Fruit fly (Drosophila melanogaster): Measurements from ENCODE around the gene CG13856.

CG13856 gene

dm6 chr3R:22447874-22448254, 45.4 kb downstream of the CG13856 start, which contains the start of gene CG34376 (continued):
- TF ChIP-seq CG7271 (tag; optimal IDR thresholded peaks at IDR 0.05), result no peak
- peak; percentile 66; the same call in 2 of the 3 replicates for TF ChIP-seq CG11456 (GFP tag; IDR thresholded peaks at IDR 0.05)
- peak; percentile 88 for TF ChIP-seq Ets65A (GFP tag)
- 0 out of 2 replicates have a peak, but pooled peaks have one; percentile 7 for TF ChIP-seq esg (GFP tag; conservative IDR thresholded peaks at IDR 0.05)
- no peak for TF ChIP-seq HHEX (GFP tag; optimal IDR thresholded peaks at IDR 0.05)
- TF ChIP-seq CG6689 (GFP tag; IDR thresholded peaks at IDR 0.05), result 0 out of 2 replicates have a peak, but pooled peaks have one; percentile 15
- peak; percentile 78; the same call in 2 of the 3 replicates for TF ChIP-seq otp (GFP tag; IDR thresholded peaks at IDR 0.05)
- peak; percentile 62 for TF ChIP-seq CG17186 (GFP tag; optimal IDR thresholded peaks at IDR 0.05)
- TF ChIP-seq CG9609 (GFP tag; optimal IDR thresholded peaks at IDR 0.05), result no peak
- TF ChIP-seq az2 (GFP tag; optimal IDR thresholded peaks at IDR 0.05), result peak; percentile 5
- no peak for TF ChIP-seq luna (GFP tag; optimal IDR thresholded peaks at IDR 0.05)
- TF ChIP-seq Lim3 (GFP tag; IDR thresholded peaks at IDR 0.05), result no peak; the same call in 1 of the 2 replicates
- TF ChIP-seq CG31365 (tag; optimal IDR thresholded peaks at IDR 0.05), result no peak
- no peak for TF ChIP-seq Mrtf (GFP tag; IDR thresholded peaks at IDR 0.05)
- no peak for TF ChIP-seq pnt (GFP tag; optimal IDR thresholded peaks at IDR 0.05)
- peak; percentile 37 for TF ChIP-seq Drgx (GFP tag; IDR thresholded peaks at IDR 0.05)
- peak; percentile 85 for TF ChIP-seq mirr (GFP tag; optimal IDR thresholded peaks at IDR 0.05)
- peak; percentile 72 for TF ChIP-seq CG14710 (tag; optimal IDR thresholded peaks at IDR 0.05)
- TF ChIP-seq BtbVII (GFP tag; optimal IDR thresholded peaks at IDR 0.05), result peak; percentile 41
- TF ChIP-seq CG5180 (GFP tag; optimal IDR thresholded peaks at IDR 0.05), result no peak
- TF ChIP-seq CG17361 (GFP tag; IDR thresholded peaks at IDR 0.05), result peak; percentile 68; the same call in 1 of the 3 replicates
- peak; percentile 67 for TF ChIP-seq CG15514 (GFP tag; optimal IDR thresholded peaks at IDR 0.05)
- TF ChIP-seq CG11695 (GFP tag; IDR thresholded peaks at IDR 0.05), result peak; percentile 36; the same call in 1 of the 3 replicates
- peak; percentile 9 for TF ChIP-seq Mad (GFP tag; optimal IDR thresholded peaks at IDR 0.05)
- TF ChIP-seq CG13287 (GFP tag; IDR thresholded peaks at IDR 0.05; ENCODE audit: partially characterized antibody), result peak; percentile 26; the same call in 1 of the 2 replicates
- TF ChIP-seq CG30020 (tag; optimal IDR thresholded peaks at IDR 0.05), result peak; percentile 11
- peak; percentile 26 for TF ChIP-seq CHES-1-like (GFP tag; optimal IDR thresholded peaks at IDR 0.05)
- peak; percentile 27 for TF ChIP-seq salm (tag; optimal IDR thresholded peaks at IDR 0.05)
- TF ChIP-seq crp (GFP tag; optimal IDR thresholded peaks at IDR 0.05), result peak in 1 of 2 experiments; percentile 66
- peak; percentile 69 for TF ChIP-seq CG12391 (tag; optimal IDR thresholded peaks at IDR 0.05)
- no peak for TF ChIP-seq Six4 (GFP tag; optimal IDR thresholded peaks at IDR 0.05)
- TF ChIP-seq Dbx (GFP tag; IDR thresholded peaks at IDR 0.05), result peak; percentile 49; the same call in 1 of the 3 replicates
- no peak for TF ChIP-seq Tbp (GFP tag; optimal IDR thresholded peaks at IDR 0.05)
- no peak for TF ChIP-seq Oli (tag; optimal IDR thresholded peaks at IDR 0.05)
- TF ChIP-seq prd (optimal IDR thresholded peaks at IDR 0.05), result no peak
- 0 out of 3 replicates have a peak, but pooled peaks have one; percentile 4 for TF ChIP-seq prd (GFP tag; IDR thresholded peaks at IDR 0.05)
- TF ChIP-seq CG12744 (GFP tag; optimal IDR thresholded peaks at IDR 0.05), result no peak
- no peak for TF ChIP-seq Taf1 (GFP tag; IDR thresholded peaks at IDR 0.05)
- no peak for TF ChIP-seq CG33557 (GFP tag; optimal IDR thresholded peaks at IDR 0.05)
- TF ChIP-seq CG16815 (GFP tag; optimal IDR thresholded peaks at IDR 0.05), result no peak
- no peak for TF ChIP-seq repo (GFP tag; optimal IDR thresholded peaks at IDR 0.05)
- peak; percentile 34; the same call in 1 of the 2 replicates for TF ChIP-seq klu (GFP tag; IDR thresholded peaks at IDR 0.05)
- peak; percentile 47; the same call in 1 of the 2 replicates for TF ChIP-seq CG17328 (GFP tag; IDR thresholded peaks at IDR 0.05)
- peak; percentile 88 for TF ChIP-seq sens-2 (GFP tag; IDR thresholded peaks at IDR 0.05)
- TF ChIP-seq CG11085 (GFP tag; IDR thresholded peaks at IDR 0.05), result peak; percentile 12; the same call in 1 of the 2 replicates
- TF ChIP-seq psq (GFP tag; optimal IDR thresholded peaks at IDR 0.05), result peak; percentile 85
- no peak for TF ChIP-seq CG1529 (GFP tag; optimal IDR thresholded peaks at IDR 0.05)
- TF ChIP-seq Awh (GFP tag; IDR thresholded peaks at IDR 0.05), result peak; percentile 25; the same call in 1 of the 2 replicates
- TF ChIP-seq disco-r (GFP tag; optimal IDR thresholded peaks at IDR 0.05), result no peak
- TF ChIP-seq org-1 (GFP tag; optimal IDR thresholded peaks at IDR 0.05), result no peak
- no peak for TF ChIP-seq NC2α (GFP tag; optimal IDR thresholded peaks at IDR 0.05)
